Worm (Caenorhabditis elegans): ENCODE results near the gene C25G4.2.

DNA sequence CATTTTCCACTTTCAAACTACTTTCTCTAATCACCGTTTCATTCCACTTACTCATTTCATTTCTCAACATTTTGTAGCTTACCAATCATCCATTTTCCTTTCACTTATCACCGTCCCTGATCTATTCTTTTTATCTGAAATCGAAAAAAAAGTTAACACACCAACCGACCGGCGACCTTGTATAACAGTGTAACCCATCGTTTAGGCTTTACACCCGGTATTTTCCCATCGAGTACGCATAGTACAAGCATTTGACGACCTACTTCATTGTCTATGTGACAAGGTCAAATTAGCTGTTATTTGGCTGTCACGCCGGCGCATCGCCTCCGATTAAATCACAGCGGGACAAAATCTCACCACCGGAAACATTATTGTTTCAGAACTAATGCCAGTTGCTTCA is 14.3 kb downstream of the C25G4.2 start:
- TF ChIP-seq nhr-23 (tag; optimal IDR thresholded peaks at IDR 0.05) (no peak), nhr-6 (tag; optimal IDR thresholded peaks at IDR 0.05) (no peak), unc-55 (GFP tag; optimal IDR thresholded peaks at IDR 0.05) (no peak)

Data from whole organism, L2 larva.